Worm (Caenorhabditis elegans) whole organism, early embryonic: ENCODE measurements around the gene zmp-5.

Experiments used
- F13C5.2 ChIP-seq: sonication (generic microtip); optimal IDR thresholded peaks from 2 replicates; lab custom pipeline; 2017; ENCODE audit warnings: mild to moderate bottlenecking, missing genetic modification characterization, inconsistent platforms, missing compliant biosample characterization
- aly-1 ChIP-seq: sonication (generic microtip); optimal IDR thresholded peaks from 2 replicates; lab custom pipeline; 2016; ENCODE audit warnings: missing genetic modification characterization, missing compliant biosample characterization
- ama-1 ChIP-seq: fragments of 150-350 bp; optimal IDR thresholded peaks from 2 replicates; lab custom pipeline; 2014
- ceh-13 ChIP-seq: fragments of 200-800 bp; sonication (Bioruptor generic); optimal IDR thresholded peaks from 2 replicates; lab custom pipeline; 2018; ENCODE audit warnings: mild to moderate bottlenecking, missing genetic modification characterization, missing compliant biosample characterization
- ceh-36 ChIP-seq: sonication (generic microtip); optimal IDR thresholded peaks from 2 replicates; lab custom pipeline; 2016; ENCODE audit warnings: missing genetic modification characterization, inconsistent platforms, missing compliant biosample characterization
- flt-1 ChIP-seq: fragments of 200-800 bp; sonication (Bioruptor generic); IDR thresholded peaks from 2 replicates; pipeline ENCODE4 v1.3.6; 2022; ENCODE audit warnings: missing genetic modification characterization, missing compliant biosample characterization
- hmg-4 ChIP-seq: fragments of 200-800 bp; sonication (Bioruptor generic); optimal IDR thresholded peaks from 2 replicates; lab custom pipeline; 2018; ENCODE audit warnings: mild to moderate bottlenecking, missing genetic modification characterization, missing compliant biosample characterization
- hnd-1 ChIP-seq: sonication (generic microtip); optimal IDR thresholded peaks from 2 replicates; lab custom pipeline; 2016; ENCODE audit warnings: missing genetic modification characterization, missing compliant biosample characterization
- pes-1 ChIP-seq: fragments of 200-800 bp; sonication (Bioruptor generic); IDR thresholded peaks from 2 replicates; pipeline ENCODE4 v1.3.6; 2022; ENCODE audit warnings: missing genetic modification reagents, missing genetic modification characterization, missing compliant biosample characterization
- scrt-1 ChIP-seq: fragments of 200-800 bp; sonication (Bioruptor generic); IDR thresholded peaks from 2 replicates; pipeline ENCODE4 v1.3.6; 2022; ENCODE audit warnings: missing genetic modification characterization, missing compliant biosample characterization
- tbx-11 ChIP-seq: fragments of 200-800 bp; sonication (Bioruptor generic); IDR thresholded peaks from 2 replicates; pipeline ENCODE4 v1.3.6; 2022; ENCODE audit warnings: missing genetic modification characterization, missing compliant biosample characterization
- tbx-37 ChIP-seq: fragments of 200-800 bp; sonication (Bioruptor generic); conservative IDR thresholded peaks from 2 replicates; pipeline ENCODE4 v1.3.6; 2022; ENCODE audit warnings: missing genetic modification reagents, missing genetic modification characterization, missing compliant biosample characterization
- tra-4 ChIP-seq: sonication (generic microtip); optimal IDR thresholded peaks from 2 replicates; lab custom pipeline; 2017; ENCODE audit warnings: missing genetic modification characterization, missing compliant biosample characterization

- TF ChIP-seq tra-4 (tag; lab: Kevin White, UChicago) (no peak), tbx-11 (GFP tag; lab: Robert Waterston, UW) (no peak), ama-1 (lab: Kevin White, UChicago) (no peak), hnd-1 (tag; lab: Kevin White, UChicago) (no peak), tbx-37 (no peak), pes-1 (GFP tag; lab: Robert Waterston, UW) (no peak), flt-1 (GFP tag; lab: Robert Waterston, UW) (no peak), F13C5.2 (tag; lab: Kevin White, UChicago) (no peak), ceh-36 (tag; lab: Kevin White, UChicago) (no peak), scrt-1 (no peak), hmg-4 (GFP tag; lab: Kevin White, UChicago) (no peak), aly-1 (tag; lab: Kevin White, UChicago) (no peak), ceh-13 (GFP tag; lab: Kevin White, UChicago) (no peak)
Measured at ce11 chrX:12633862-12634404, 13.0 kb upstream of the zmp-5 start, which contains the start of gene ivns-1.
